In the genomic region with DNA sequence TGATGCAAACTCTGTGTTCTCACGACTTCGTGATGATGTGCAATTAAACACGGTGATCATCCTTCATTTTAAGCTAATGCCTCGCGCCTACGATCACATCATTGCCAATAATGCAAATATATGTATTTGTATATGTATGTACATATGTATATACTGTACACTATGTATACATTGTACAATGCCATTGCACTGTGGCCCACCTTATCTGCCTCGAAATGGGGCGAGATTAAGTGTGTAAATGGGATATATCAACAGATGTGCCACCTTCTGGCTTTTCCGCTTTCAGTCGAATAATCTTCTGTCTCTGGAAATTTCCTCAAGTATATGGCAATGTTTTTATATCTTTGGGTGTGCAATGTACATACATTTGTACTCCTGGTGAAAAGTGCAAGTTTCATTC, we compare ENCODE assay signal across 4 fruit fly cellular contexts.
TF ChIP-seq lines count a peak whose summit lies in the region.

No protein-coding gene starts in this region.

- no peak for TF ChIP-seq CTCF in whole organism, embryonic (GFP tag; optimal IDR thresholded peaks at IDR 0.05; lab: Kevin White, UChicago)

TF ChIP-seq in whole organism, adult, 20 proteins besides CTCF, POLR2A, EP300 and RAD21:
- no peak for TF ChIP-seq cic (GFP tag; optimal IDR thresholded peaks at IDR 0.05; lab: Kevin White, UChicago)
- peak; percentile 41 for TF ChIP-seq kay (GFP tag; lab: Kevin White, UChicago; ENCODE audit: borderline replicate concordance)
- TF ChIP-seq pad (GFP tag; optimal IDR thresholded peaks at IDR 0.05; lab: Kevin White, UChicago), result peak; percentile 0
- no peak for TF ChIP-seq tj (GFP tag; optimal IDR thresholded peaks at IDR 0.05; lab: Kevin White, UChicago)

TF ChIP-seq in whole organism, embryonic, 481 proteins besides CTCF, POLR2A, EP300 and RAD21 (continues in another document):
- TF ChIP-seq sim (GFP tag; IDR thresholded peaks at IDR 0.05; lab: Robert Waterston, UW) (no peak), CG1603 (tag; optimal IDR thresholded peaks at IDR 0.05; lab: Kevin White, UChicago) (peak; percentile 19), Oaz (GFP tag; IDR thresholded peaks at IDR 0.05; lab: Robert Waterston, UW) (no peak), CG4707 (GFP tag; optimal IDR thresholded peaks at IDR 0.05; lab: Kevin White, UChicago) (peak; percentile 30), HLHmδ (GFP tag; optimal IDR thresholded peaks at IDR 0.05; lab: Kevin White, UChicago) (peak; percentile 35), CG14860 (GFP tag; IDR thresholded peaks at IDR 0.05; lab: Robert Waterston, UW; ENCODE audit: partially characterized antibody) (no peak), Asciz (GFP tag; optimal IDR thresholded peaks at IDR 0.05; lab: Kevin White, UChicago) (peak; percentile 9), Sox102F (GFP tag; optimal IDR thresholded peaks at IDR 0.05; lab: Kevin White, UChicago) (peak; percentile 2), CG31441 (GFP tag; IDR thresholded peaks at IDR 0.05; lab: Robert Waterston, UW) (no peak), MTF-1 (GFP tag; optimal IDR thresholded peaks at IDR 0.05; lab: Kevin White, UChicago; ENCODE audit: borderline replicate concordance) (peak; percentile 10), Fer3 (tag; optimal IDR thresholded peaks at IDR 0.05; lab: Kevin White, UChicago) (no peak), bsh (GFP tag; optimal IDR thresholded peaks at IDR 0.05; lab: Kevin White, UChicago) (peak in 1 of 2 experiments; percentile 46), nom (GFP tag; optimal IDR thresholded peaks at IDR 0.05; lab: Kevin White, UChicago) (peak; percentile 29), ATbp (GFP tag; optimal IDR thresholded peaks at IDR 0.05; lab: Kevin White, UChicago) (peak; percentile 66), kni (GFP tag; optimal IDR thresholded peaks at IDR 0.05; lab: Kevin White, UChicago) (peak; percentile 29), CG12236 (GFP tag; optimal IDR thresholded peaks at IDR 0.05; lab: Kevin White, UChicago) (no peak), CoRest (tag; optimal IDR thresholded peaks at IDR 0.05; lab: Kevin White, UChicago) (no peak), fd64A (GFP tag; optimal IDR thresholded peaks at IDR 0.05; lab: Kevin White, UChicago) (peak; percentile 70), CG3407 (GFP tag; optimal IDR thresholded peaks at IDR 0.05; lab: Kevin White, UChicago) (peak; percentile 1), wek (GFP tag; optimal IDR thresholded peaks at IDR 0.05; lab: Kevin White, UChicago) (peak; percentile 33), chm (GFP tag; IDR thresholded peaks at IDR 0.05; lab: Robert Waterston, UW) (0 out of 2 replicates have a peak, but pooled peaks have one; percentile 24), sima (GFP tag; optimal IDR thresholded peaks at IDR 0.05; lab: Kevin White, UChicago) (no peak), ac (GFP tag; optimal IDR thresholded peaks at IDR 0.05; lab: Kevin White, UChicago) (no peak), CG2875 (GFP tag; optimal IDR thresholded peaks at IDR 0.05; lab: Kevin White, UChicago) (peak; percentile 8), CG2678 (tag; optimal IDR thresholded peaks at IDR 0.05; lab: Kevin White, UChicago) (peak; percentile 1), amos (GFP tag; IDR thresholded peaks at IDR 0.05; lab: Robert Waterston, UW; ENCODE audit: partially characterized antibody) (no peak), Blimp-1 (GFP tag; optimal IDR thresholded peaks at IDR 0.05; lab: Kevin White, UChicago) (peak; percentile 30)

TF ChIP-seq in whole organism, prepupa, 60 proteins besides CTCF, POLR2A, EP300 and RAD21:
- TF ChIP-seq topi (GFP tag; optimal IDR thresholded peaks at IDR 0.05; lab: Kevin White, UChicago) (peak; percentile 4), Ets21C (GFP tag; optimal IDR thresholded peaks at IDR 0.05; lab: Kevin White, UChicago) (no peak), Sox15 (GFP tag; optimal IDR thresholded peaks at IDR 0.05; lab: Kevin White, UChicago) (no peak), svp (GFP tag; lab: Kevin White, UChicago) (peak; percentile 90), fkh (GFP tag; optimal IDR thresholded peaks at IDR 0.05; lab: Kevin White, UChicago) (peak; percentile 41), CG6808 (GFP tag; optimal IDR thresholded peaks at IDR 0.05; lab: Kevin White, UChicago) (peak; percentile 8), pdm3 (GFP tag; optimal IDR thresholded peaks at IDR 0.05; lab: Kevin White, UChicago) (no peak), CG1621 (tag; optimal IDR thresholded peaks at IDR 0.05; lab: Kevin White, UChicago) (no peak), vri (GFP tag; optimal IDR thresholded peaks at IDR 0.05; lab: Kevin White, UChicago) (no peak), Eip93F (GFP tag; optimal IDR thresholded peaks at IDR 0.05; lab: Kevin White, UChicago) (no peak), CG32006 (GFP tag; optimal IDR thresholded peaks at IDR 0.05; lab: Kevin White, UChicago) (no peak), dsx (GFP tag; optimal IDR thresholded peaks at IDR 0.05; lab: Kevin White, UChicago; ENCODE audit: poor library complexity, severe bottlenecking) (peak; percentile 34), acj6 (GFP tag; optimal IDR thresholded peaks at IDR 0.05; lab: Kevin White, UChicago) (no peak), CG11902 (GFP tag; optimal IDR thresholded peaks at IDR 0.05; lab: Kevin White, UChicago) (no peak), fd85E (GFP tag; optimal IDR thresholded peaks at IDR 0.05; lab: Kevin White, UChicago) (no peak), ss (GFP tag; optimal IDR thresholded peaks at IDR 0.05; lab: Kevin White, UChicago) (peak in 1 of 2 experiments; percentile 22), Met (GFP tag; optimal IDR thresholded peaks at IDR 0.05; lab: Kevin White, UChicago) (no peak), Eip78C (GFP tag; lab: Kevin White, UChicago) (peak; percentile 69), Eip75B (GFP tag; optimal IDR thresholded peaks at IDR 0.05; lab: Kevin White, UChicago) (peak; percentile 0), Hr38 (GFP tag; optimal IDR thresholded peaks at IDR 0.05; lab: Kevin White, UChicago) (no peak), fd59A (GFP tag; optimal IDR thresholded peaks at IDR 0.05; lab: Kevin White, UChicago) (no peak), Hr39 (GFP tag; optimal IDR thresholded peaks at IDR 0.05; lab: Kevin White, UChicago) (no peak), Sox102F (GFP tag; optimal IDR thresholded peaks at IDR 0.05; lab: Kevin White, UChicago) (no peak)

TF ChIP-seq in whole organism, pupa, 21 proteins besides CTCF, POLR2A, EP300 and RAD21:
- peak; percentile 19 for TF ChIP-seq Pif1B (GFP tag; optimal IDR thresholded peaks at IDR 0.05; lab: Kevin White, UChicago)
- peak; percentile 56 for TF ChIP-seq EcR (GFP tag; optimal IDR thresholded peaks at IDR 0.05; lab: Kevin White, UChicago)
- TF ChIP-seq CG14655 (GFP tag; optimal IDR thresholded peaks at IDR 0.05; lab: Kevin White, UChicago), result no peak
TF ChIP-seq in whole organism, pupa: peak in this region for 2.
